Worm (Caenorhabditis elegans) whole organism, L1 larva: ENCODE data around the gene golg-4.

Experiments
- aly-2 ChIP-seq: fragments of 150-350 bp; optimal IDR thresholded peaks from 2 replicates; lab custom pipeline; 2014; ENCODE audit warnings: missing biosample characterization, missing genetic modification characterization
- elt-2 ChIP-seq: sonication (generic microtip); optimal IDR thresholded peaks from 2 replicates; lab custom pipeline; 2016; ENCODE audit warnings: missing genetic modification characterization, mild to moderate bottlenecking, inconsistent platforms, missing compliant biosample characterization, missing genetic modification reagents
- elt-3 ChIP-seq, 6 experiments: fragments of 150-350 bp in 1 of 6; sonication (generic microtip); optimal IDR thresholded peaks; 2 replicates each; lab custom pipeline; 2017 to 2018; ENCODE audit warnings: missing biosample characterization in 6 of 6, missing genetic modification characterization in 6 of 6, inconsistent platforms in 1 of 6
- nhr-11 ChIP-seq: fragments of 150-350 bp; optimal IDR thresholded peaks from 2 replicates; lab custom pipeline; 2014; ENCODE audit warnings: missing biosample characterization, missing genetic modification characterization
- tbx-2 ChIP-seq: sonication (generic microtip); optimal IDR thresholded peaks from 2 replicates; lab custom pipeline; 2016; ENCODE audit warnings: missing genetic modification characterization, missing compliant biosample characterization

- TF ChIP-seq nhr-11 = no peak
- TF ChIP-seq elt-3 (tag; optimal IDR thresholded peaks at IDR 0.05; lab: Kevin White, UChicago) = no peak
- TF ChIP-seq aly-2 (tag; lab: Kevin White, UChicago) = no peak
- TF ChIP-seq tbx-2 = no peak
- peak; percentile 48 for TF ChIP-seq elt-2 (tag; lab: Kevin White, UChicago)
Observed at ce11 chrIII:3370770-3371169, 34.6 kb upstream of the golg-4 start.
